Worm (Caenorhabditis elegans): ENCODE results near the gene ZK470.1.

ZK470.1 gene

ce11 chrX:4209131-4209530 is 45.6 kb downstream of the ZK470.1 start:
- TF ChIP-seq T07F8.4 (tag; optimal IDR thresholded peaks at IDR 0.05), result peak; percentile 95
- TF ChIP-seq cebp-1 (GFP tag; IDR thresholded peaks at IDR 0.05), result peak; percentile 81
- TF ChIP-seq cebp-1 (tag; optimal IDR thresholded peaks at IDR 0.05), result peak; percentile 98
- no peak for TF ChIP-seq F55B11.4 (tag; optimal IDR thresholded peaks at IDR 0.05; ENCODE audit: borderline replicate concordance, insufficient read depth)
- no peak for TF ChIP-seq aptf-3 (GFP tag; IDR thresholded peaks at IDR 0.05)
- TF ChIP-seq nfya-2 (GFP tag; IDR thresholded peaks at IDR 0.05), result 0 out of 2 replicates have a peak, but pooled peaks have one; percentile 28
- TF ChIP-seq ztf-18 (tag; optimal IDR thresholded peaks at IDR 0.05), result peak; percentile 68
- peak; percentile 36; the same call in 1 of the 2 replicates for TF ChIP-seq F33H1.4 (GFP tag; IDR thresholded peaks at IDR 0.05)
- peak; percentile 96 for TF ChIP-seq ztf-6 (GFP tag; IDR thresholded peaks at IDR 0.05)
- TF ChIP-seq Y95B8A.8 (GFP tag; IDR thresholded peaks at IDR 0.05), result peak; percentile 59; the same call in 1 of the 2 replicates
- TF ChIP-seq F37B4.10 (GFP tag; IDR thresholded peaks at IDR 0.05), result peak; percentile 97
- TF ChIP-seq repo-1 (tag; optimal IDR thresholded peaks at IDR 0.05), result peak; percentile 98
- peak; percentile 91 for TF ChIP-seq nhr-90 (tag; optimal IDR thresholded peaks at IDR 0.05)
- TF ChIP-seq attf-5 (GFP tag; optimal IDR thresholded peaks at IDR 0.05), result peak; percentile 54
- TF ChIP-seq attf-3 (GFP tag; conservative IDR thresholded peaks at IDR 0.05), result 0 out of 2 replicates have a peak, but pooled peaks have one; percentile 21
- peak; percentile 97 for TF ChIP-seq hmg-20 (GFP tag; IDR thresholded peaks at IDR 0.05)
- TF ChIP-seq let-526 (GFP tag; IDR thresholded peaks at IDR 0.05), result peak; percentile 97
- TF ChIP-seq B0261.1 (tag; optimal IDR thresholded peaks at IDR 0.05), result peak; percentile 49
- TF ChIP-seq F57C9.4 (tag; optimal IDR thresholded peaks at IDR 0.05), result peak; percentile 68
- no peak for TF ChIP-seq snpc-1.1 (tag; optimal IDR thresholded peaks at IDR 0.05; ENCODE audit: insufficient read depth)
- TF ChIP-seq gei-17 (GFP tag; optimal IDR thresholded peaks at IDR 0.05), result peak; percentile 98
- peak; percentile 95 for TF ChIP-seq ekl-4 (GFP tag; IDR thresholded peaks at IDR 0.05)
- TF ChIP-seq sea-2 (GFP tag; IDR thresholded peaks at IDR 0.05), result 0 out of 2 replicates have a peak, but pooled peaks have one; percentile 35
- 0 out of 2 replicates have a peak, but pooled peaks have one; percentile 28 for TF ChIP-seq hsf-1 (GFP tag; IDR thresholded peaks at IDR 0.05)
- TF ChIP-seq nfya-1 (tag; optimal IDR thresholded peaks at IDR 0.05; ENCODE audit: borderline replicate concordance, insufficient read depth), result no peak
- TF ChIP-seq egl-18 (GFP tag; IDR thresholded peaks at IDR 0.05), result peak; percentile 99
- peak; percentile 0 for TF ChIP-seq unc-130 (GFP tag; optimal IDR thresholded peaks at IDR 0.05)
- no peak for TF ChIP-seq dpl-1 (GFP tag; optimal IDR thresholded peaks at IDR 0.05)
- TF ChIP-seq madf-6 (GFP tag; IDR thresholded peaks at IDR 0.05), result peak; percentile 41
- no peak for TF ChIP-seq egrh-3 (GFP tag; IDR thresholded peaks at IDR 0.05)
- peak; percentile 78 for TF ChIP-seq pha-4 (tag; optimal IDR thresholded peaks at IDR 0.05)
- TF ChIP-seq Y79H2A.3 (GFP tag; conservative IDR thresholded peaks at IDR 0.05), result no peak
- TF ChIP-seq chd-7 (tag; optimal IDR thresholded peaks at IDR 0.05), result peak; percentile 96
- TF ChIP-seq nfyb-1 (GFP tag; IDR thresholded peaks at IDR 0.05), result peak; percentile 98
- TF ChIP-seq Y67H2A.10 (GFP tag; conservative IDR thresholded peaks at IDR 0.05), result 0 out of 2 replicates have a peak, but pooled peaks have one; percentile 34
- TF ChIP-seq B0336.3 (GFP tag; IDR thresholded peaks at IDR 0.05), result peak; percentile 98
- no peak for TF ChIP-seq attf-6 (GFP tag; IDR thresholded peaks at IDR 0.05)
- TF ChIP-seq lir-1 (GFP tag; conservative IDR thresholded peaks at IDR 0.05), result peak; percentile 96
- TF ChIP-seq ceh-58 (GFP tag; IDR thresholded peaks at IDR 0.05), result no peak
- no peak for TF ChIP-seq T26A5.8 (tag; optimal IDR thresholded peaks at IDR 0.05)
- peak; percentile 97 for TF ChIP-seq F23B12.7 (tag; optimal IDR thresholded peaks at IDR 0.05; ENCODE audit: insufficient read depth)
- TF ChIP-seq somi-1 (GFP tag; optimal IDR thresholded peaks at IDR 0.05), result peak; percentile 96
- TF ChIP-seq F57A8.1 (GFP tag; optimal IDR thresholded peaks at IDR 0.05), result peak; percentile 64
- TF ChIP-seq athp-1 (tag; optimal IDR thresholded peaks at IDR 0.05), result peak; percentile 68
- peak; percentile 96 for TF ChIP-seq lag-1 (GFP tag; IDR thresholded peaks at IDR 0.05)
- TF ChIP-seq hlh-12 (tag; optimal IDR thresholded peaks at IDR 0.05), result no peak
- TF ChIP-seq lin-40 (tag; optimal IDR thresholded peaks at IDR 0.05), result peak; percentile 100
- TF ChIP-seq rpc-1 (optimal IDR thresholded peaks at IDR 0.05), result peak; percentile 14
- TF ChIP-seq rpc-1 (tag; optimal IDR thresholded peaks at IDR 0.05), result no peak

All from whole organism, young adult.